Fruit fly (Drosophila melanogaster): Measurements from ENCODE around the gene CG15465.

Gene CG15465

dm6 chrX:5085964-5086707 is 577 bp downstream of the CG15465 start:
- TF ChIP-seq CG17806 (tag; optimal IDR thresholded peaks at IDR 0.05) (peak; percentile 39), CG32121 (GFP tag; IDR thresholded peaks at IDR 0.05) (no peak; the same call in none of the 2 replicates), rn (GFP tag; IDR thresholded peaks at IDR 0.05) (no peak), Ets98B (GFP tag; IDR thresholded peaks at IDR 0.05) (no peak; the same call in 1 of the 2 replicates), CG14655 (GFP tag; optimal IDR thresholded peaks at IDR 0.05) (peak; percentile 65), CG13204 (GFP tag; optimal IDR thresholded peaks at IDR 0.05) (no peak), Pif1B (GFP tag; optimal IDR thresholded peaks at IDR 0.05) (peak; percentile 16), CG4496 (GFP tag; IDR thresholded peaks at IDR 0.05) (peak; percentile 35; the same call in 1 of the 3 replicates), Pif1A (GFP tag; optimal IDR thresholded peaks at IDR 0.05) (no peak), fd96Ca (GFP tag; IDR thresholded peaks at IDR 0.05) (no peak), CG34367 (tag; optimal IDR thresholded peaks at IDR 0.05) (no peak), CG15710 (tag; optimal IDR thresholded peaks at IDR 0.05) (no peak), Snoo (tag; optimal IDR thresholded peaks at IDR 0.05) (peak; percentile 6), CG8301 (tag; optimal IDR thresholded peaks at IDR 0.05) (peak; percentile 38), gl (tag; optimal IDR thresholded peaks at IDR 0.05) (no peak), CG9948 (tag; optimal IDR thresholded peaks at IDR 0.05) (peak; percentile 30), CG8159 (tag; optimal IDR thresholded peaks at IDR 0.05) (peak; percentile 28), D1 (tag; optimal IDR thresholded peaks at IDR 0.05) (no peak)

dm6 chrX:5086724-5087660 is 1.4 kb downstream of the CG15465 start:
- TF ChIP-seq Pif1A (GFP tag; optimal IDR thresholded peaks at IDR 0.05): peak; percentile 63
- TF ChIP-seq CG34367 (tag; optimal IDR thresholded peaks at IDR 0.05): peak; percentile 40
- peak; percentile 42 for TF ChIP-seq CG8159 (tag; optimal IDR thresholded peaks at IDR 0.05)
- TF ChIP-seq CG12605 (GFP tag; IDR thresholded peaks at IDR 0.05): peak; percentile 87
- peak; percentile 5 for TF ChIP-seq D1 (tag; optimal IDR thresholded peaks at IDR 0.05)
- TF ChIP-seq CG4496 (GFP tag; IDR thresholded peaks at IDR 0.05): peak; percentile 84
- peak; percentile 50; the same call in 1 of the 2 replicates for TF ChIP-seq rn (GFP tag; IDR thresholded peaks at IDR 0.05)
- peak; percentile 41 for TF ChIP-seq Snoo (tag; optimal IDR thresholded peaks at IDR 0.05)
- TF ChIP-seq Pif1B (GFP tag; optimal IDR thresholded peaks at IDR 0.05): no peak
- no peak for TF ChIP-seq EcR (GFP tag; optimal IDR thresholded peaks at IDR 0.05)
- TF ChIP-seq fd96Ca (GFP tag; IDR thresholded peaks at IDR 0.05): no peak; the same call in 1 of the 3 replicates
- peak; percentile 83 for TF ChIP-seq gl (tag; optimal IDR thresholded peaks at IDR 0.05)
- peak; percentile 71 for TF ChIP-seq CG13204 (GFP tag; optimal IDR thresholded peaks at IDR 0.05)
- peak; percentile 58 for TF ChIP-seq CG8301 (tag; optimal IDR thresholded peaks at IDR 0.05)
- TF ChIP-seq CG32121 (GFP tag; IDR thresholded peaks at IDR 0.05): peak; percentile 70
- peak; percentile 72 for TF ChIP-seq CG14655 (GFP tag; optimal IDR thresholded peaks at IDR 0.05)
- TF ChIP-seq Ets98B (GFP tag; IDR thresholded peaks at IDR 0.05): peak; percentile 70
- peak; percentile 46 for TF ChIP-seq CG9948 (tag; optimal IDR thresholded peaks at IDR 0.05)
- no peak for TF ChIP-seq CG10348 (GFP tag; IDR thresholded peaks at IDR 0.05)
- peak; percentile 44 for TF ChIP-seq CG17806 (tag; optimal IDR thresholded peaks at IDR 0.05)
- peak; percentile 43 for TF ChIP-seq CG15710 (tag; optimal IDR thresholded peaks at IDR 0.05)

- no peak for TF ChIP-seq gl (tag; optimal IDR thresholded peaks at IDR 0.05)
- no peak for TF ChIP-seq CG9948 (tag; optimal IDR thresholded peaks at IDR 0.05)
- no peak for TF ChIP-seq Pif1B (GFP tag; optimal IDR thresholded peaks at IDR 0.05)
- no peak for TF ChIP-seq CG14655 (GFP tag; optimal IDR thresholded peaks at IDR 0.05)
- no peak for TF ChIP-seq Pif1A (GFP tag; optimal IDR thresholded peaks at IDR 0.05)
- TF ChIP-seq CG17806 (tag; optimal IDR thresholded peaks at IDR 0.05): no peak
- no peak for TF ChIP-seq EcR (GFP tag; optimal IDR thresholded peaks at IDR 0.05)
- TF ChIP-seq CG15710 (tag; optimal IDR thresholded peaks at IDR 0.05): no peak
- TF ChIP-seq CG12605 (GFP tag; IDR thresholded peaks at IDR 0.05): no peak
- TF ChIP-seq CG4496 (GFP tag; IDR thresholded peaks at IDR 0.05): no peak
- no peak for TF ChIP-seq CG13204 (GFP tag; optimal IDR thresholded peaks at IDR 0.05)
- no peak for TF ChIP-seq CG10348 (GFP tag; IDR thresholded peaks at IDR 0.05)
- TF ChIP-seq fd96Ca (GFP tag; IDR thresholded peaks at IDR 0.05): no peak
- TF ChIP-seq rn (GFP tag; IDR thresholded peaks at IDR 0.05): no peak
- no peak for TF ChIP-seq CG8301 (tag; optimal IDR thresholded peaks at IDR 0.05)
- TF ChIP-seq Snoo (tag; optimal IDR thresholded peaks at IDR 0.05): no peak
Measured at dm6 chrX:5087748-5088147, 2.2 kb downstream of the CG15465 start.

- TF ChIP-seq fd96Ca (GFP tag; IDR thresholded peaks at IDR 0.05): no peak
- no peak for TF ChIP-seq CG17806 (tag; optimal IDR thresholded peaks at IDR 0.05)
- TF ChIP-seq CG15710 (tag; optimal IDR thresholded peaks at IDR 0.05): no peak
- TF ChIP-seq CG8301 (tag; optimal IDR thresholded peaks at IDR 0.05): no peak
- no peak for TF ChIP-seq CG10348 (GFP tag; IDR thresholded peaks at IDR 0.05)
- TF ChIP-seq D1 (tag; optimal IDR thresholded peaks at IDR 0.05): no peak
- TF ChIP-seq CG12605 (GFP tag; IDR thresholded peaks at IDR 0.05): no peak
- no peak for TF ChIP-seq EcR (GFP tag; optimal IDR thresholded peaks at IDR 0.05)
- no peak for TF ChIP-seq Ets98B (GFP tag; IDR thresholded peaks at IDR 0.05)
- no peak for TF ChIP-seq rn (GFP tag; IDR thresholded peaks at IDR 0.05)
- TF ChIP-seq Pif1B (GFP tag; optimal IDR thresholded peaks at IDR 0.05): no peak
- TF ChIP-seq CG14655 (GFP tag; optimal IDR thresholded peaks at IDR 0.05): no peak
- TF ChIP-seq CG8159 (tag; optimal IDR thresholded peaks at IDR 0.05): no peak
- TF ChIP-seq Pif1A (GFP tag; optimal IDR thresholded peaks at IDR 0.05): no peak
- no peak for TF ChIP-seq CG32121 (GFP tag; IDR thresholded peaks at IDR 0.05)
- no peak for TF ChIP-seq Snoo (tag; optimal IDR thresholded peaks at IDR 0.05)
- no peak for TF ChIP-seq gl (tag; optimal IDR thresholded peaks at IDR 0.05)
Measured at dm6 chrX:5091154-5091553, 5.6 kb downstream of the CG15465 start.

All from whole organism, pupa.